Fruit fly (Drosophila melanogaster) whole organism, embryonic: ENCODE results near the gene sosie.

Source experiments
- Asciz ChIP-seq: fragments of 200-800 bp; sonication (Bioruptor generic); optimal IDR thresholded peaks from 2 replicates; lab custom pipeline; 2017; ENCODE audit warnings: missing biosample characterization, mild to moderate bottlenecking, missing genetic modification characterization, missing genetic modification reagents
- Awh ChIP-seq: fragments of 200-800 bp; sonication (Bioruptor generic); IDR thresholded peaks from 2 replicates; pipeline ENCODE4, ENCODE4 v1.3.6; 2022; ENCODE audit warnings: missing biosample characterization, missing genetic modification characterization
- CG10147 ChIP-seq: fragments of 200-800 bp; sonication (Bioruptor generic); optimal IDR thresholded peaks from 2 replicates; lab custom pipeline; 2019; ENCODE audit warnings: missing biosample characterization, mild to moderate bottlenecking, missing genetic modification characterization, moderate library complexity
- CG11085 ChIP-seq: fragments of 200-800 bp; sonication (Bioruptor generic); IDR thresholded peaks from 2 replicates; pipeline ENCODE4 v1.3.6; 2022; ENCODE audit warnings: missing biosample characterization, missing genetic modification characterization
- CG13894 ChIP-seq: fragments of 200-800 bp; sonication (Bioruptor generic); optimal IDR thresholded peaks from 3 replicates; lab custom pipeline; 2018; ENCODE audit warnings: missing biosample characterization, mild to moderate bottlenecking, missing genetic modification characterization, moderate library complexity
- CG14710 ChIP-seq: fragments of 200-800 bp; sonication (Bioruptor generic); optimal IDR thresholded peaks from 3 replicates; lab custom pipeline; 2019; ENCODE audit warnings: missing biosample characterization, mild to moderate bottlenecking, missing genetic modification characterization, moderate library complexity
- CG15479 ChIP-seq: fragments of 200-800 bp; sonication (Bioruptor generic); optimal IDR thresholded peaks from 3 replicates; lab custom pipeline; 2019; ENCODE audit warnings: missing biosample characterization, mild to moderate bottlenecking, missing genetic modification characterization, moderate library complexity
- CG17829 ChIP-seq: fragments of 200-800 bp; optimal IDR thresholded peaks from 2 replicates; lab custom pipeline; 2019; ENCODE audit warnings: missing biosample characterization, mild to moderate bottlenecking, missing genetic modification characterization, moderate library complexity
- CG2129 ChIP-seq: fragments of 200-800 bp; sonication (Bioruptor generic); IDR thresholded peaks from 2 replicates; pipeline ENCODE4 v1.3.6; 2022; ENCODE audit warnings: missing biosample characterization, missing genetic modification characterization; ENCODE audit not compliant: partially characterized antibody
- CG30403 ChIP-seq: fragments of 200-800 bp; sonication (Bioruptor generic); optimal IDR thresholded peaks from 3 replicates; lab custom pipeline; 2016; ENCODE audit warnings: missing biosample characterization, missing genetic modification characterization
- CG3407 ChIP-seq: fragments of 200-800 bp; sonication (Bioruptor generic); optimal IDR thresholded peaks from 2 replicates; lab custom pipeline; 2018; ENCODE audit warnings: missing biosample characterization, mild to moderate bottlenecking, missing genetic modification characterization
- CG4707 ChIP-seq: fragments of 200-800 bp; sonication (Bioruptor generic); optimal IDR thresholded peaks from 2 replicates; lab custom pipeline; 2018; ENCODE audit warnings: missing biosample characterization, mild to moderate bottlenecking, missing genetic modification characterization, moderate library complexity
- CG4730 ChIP-seq: fragments of 200-800 bp; sonication (Bioruptor generic); IDR thresholded peaks from 2 replicates; pipeline ENCODE4 v1.3.6; 2022; ENCODE audit warnings: missing biosample characterization, missing genetic modification characterization
- CG5953 ChIP-seq: fragments of 200-800 bp; sonication (Bioruptor generic); IDR thresholded peaks from 2 replicates; pipeline ENCODE4 v1.3.6; 2022; ENCODE audit warnings: missing biosample characterization, missing genetic modification characterization
- CG7357 ChIP-seq: fragments of 200-800 bp; sonication (Bioruptor generic); IDR thresholded peaks from 3 replicates; pipeline ENCODE4 v1.3.6; 2022; ENCODE audit warnings: missing biosample characterization, missing genetic modification characterization
- CG8944 ChIP-seq: fragments of 200-800 bp; sonication (Bioruptor generic); optimal IDR thresholded peaks from 3 replicates; lab custom pipeline; 2016; ENCODE audit warnings: missing biosample characterization, missing genetic modification characterization
- CG9876 ChIP-seq: fragments of 200-800 bp; sonication (Bioruptor generic); optimal IDR thresholded peaks from 2 replicates; lab custom pipeline; 2016; ENCODE audit warnings: missing biosample characterization, missing genetic modification characterization
- Dp ChIP-seq: fragments of 200-800 bp; sonication (Bioruptor generic); optimal IDR thresholded peaks from 2 replicates; lab custom pipeline; 2018; ENCODE audit warnings: missing biosample characterization, mild to moderate bottlenecking, missing genetic modification characterization, moderate library complexity
- Ets65A ChIP-seq: fragments of 200-800 bp; sonication (Bioruptor generic); peaks from one replicate; lab custom pipeline; 2016; ENCODE audit warnings: missing biosample characterization, missing genetic modification characterization
- Gug ChIP-seq: fragments of 200-800 bp; sonication (Bioruptor generic); IDR thresholded peaks from 4 replicates; pipeline ENCODE4 v1.3.6; 2022; ENCODE audit warnings: missing biosample characterization, missing genetic modification characterization
- H2.0 ChIP-seq: fragments of 200-800 bp; sonication (Bioruptor generic); IDR thresholded peaks from 2 replicates; pipeline ENCODE4 v1.3.6; 2022; ENCODE audit warnings: missing biosample characterization, missing genetic modification characterization
- HLH4C ChIP-seq: fragments of 200-800 bp; sonication (Bioruptor generic); IDR thresholded peaks from 3 replicates; pipeline ENCODE4 v1.3.6; 2022; ENCODE audit warnings: missing biosample characterization, missing genetic modification characterization; ENCODE audit not compliant: partially characterized antibody
- Hand ChIP-seq: fragments of 200-800 bp; sonication (Bioruptor generic); optimal IDR thresholded peaks from 2 replicates; lab custom pipeline; 2017; ENCODE audit warnings: mild to moderate bottlenecking, missing biosample characterization, missing genetic modification reagents, missing genetic modification characterization
- Hr39 ChIP-seq: fragments of >200 bp; optimal IDR thresholded peaks from 2 replicates; lab custom pipeline; 2017
- Lpt ChIP-seq: fragments of >200 bp; optimal IDR thresholded peaks from 2 replicates; lab custom pipeline; 2018; ENCODE audit warnings: missing biosample characterization, missing genetic modification characterization
- Opbp ChIP-seq: fragments of 200-800 bp; sonication (Bioruptor generic); IDR thresholded peaks from 3 replicates; pipeline ENCODE4 v1.3.6; 2022; ENCODE audit warnings: missing biosample characterization, missing genetic modification characterization; ENCODE audit not compliant: partially characterized antibody
- Pdp1 ChIP-seq, 2 experiments: fragments of 200-800 bp; sonication (Bioruptor generic); optimal IDR thresholded peaks; 3 replicates each; lab custom pipeline; 2016; ENCODE audit warnings: missing biosample characterization in 2 of 2, missing genetic modification characterization in 2 of 2, mild to moderate bottlenecking in 1 of 2, moderate library complexity in 1 of 2
- Scr ChIP-seq: fragments of 200-800 bp; sonication (Bioruptor generic); IDR thresholded peaks from 2 replicates; pipeline ENCODE4 v1.3.6; 2022; ENCODE audit warnings: missing biosample characterization, missing genetic modification characterization; ENCODE audit not compliant: partially characterized antibody
- TFAM ChIP-seq: fragments of 200-800 bp; sonication (Bioruptor generic); optimal IDR thresholded peaks from 2 replicates; lab custom pipeline; 2017; ENCODE audit warnings: missing biosample characterization, missing genetic modification characterization, inconsistent platforms
- Usf ChIP-seq: fragments of 200-800 bp; sonication (Bioruptor generic); optimal IDR thresholded peaks from 2 replicates; lab custom pipeline; 2017; ENCODE audit warnings: missing genotype, missing biosample characterization, missing genetic modification characterization
- ac ChIP-seq: fragments of 200-800 bp; sonication (Bioruptor generic); optimal IDR thresholded peaks from 3 replicates; lab custom pipeline; 2017; ENCODE audit warnings: missing biosample characterization, mild to moderate bottlenecking, missing genetic modification characterization
- ash1 ChIP-seq: fragments of 200-800 bp; sonication (Bioruptor generic); optimal IDR thresholded peaks from 2 replicates; lab custom pipeline; 2018; ENCODE audit warnings: missing biosample characterization, mild to moderate bottlenecking, missing genetic modification characterization
- az2 ChIP-seq: fragments of 200-800 bp; sonication (Bioruptor generic); optimal IDR thresholded peaks from 3 replicates; lab custom pipeline; 2016; ENCODE audit warnings: missing biosample characterization, missing genetic modification characterization
- bab2 ChIP-seq: fragments of 200-800 bp; sonication (Bioruptor generic); optimal IDR thresholded peaks from 2 replicates; lab custom pipeline; 2016; ENCODE audit warnings: missing biosample characterization, missing genetic modification characterization
- chif ChIP-seq, 2 experiments: fragments of 200-800 bp; sonication (Bioruptor generic); optimal IDR thresholded peaks; 3 replicates each; lab custom pipeline; 2016; ENCODE audit warnings: missing biosample characterization in 2 of 2, missing genetic modification characterization in 2 of 2
- dimm ChIP-seq: fragments of 200-800 bp; sonication (Bioruptor generic); IDR thresholded peaks from 2 replicates; pipeline ENCODE4 v1.3.6; 2022; ENCODE audit warnings: missing biosample characterization, missing genetic modification characterization
- gfzf ChIP-seq: fragments of 200-800 bp; sonication (Bioruptor generic); optimal IDR thresholded peaks from 2 replicates; lab custom pipeline; 2016; ENCODE audit warnings: missing biosample characterization, mild to moderate bottlenecking, missing genetic modification characterization, moderate library complexity
- gsb ChIP-seq: fragments of 200-800 bp; sonication (Bioruptor generic); IDR thresholded peaks from 2 replicates; pipeline ENCODE4 v1.3.6; 2022; ENCODE audit warnings: missing biosample characterization, missing genetic modification characterization
- h ChIP-seq: fragments of >200 bp; optimal IDR thresholded peaks from 2 replicates; lab custom pipeline; 2017
- inv ChIP-seq: fragments of 200-800 bp; sonication (Bioruptor generic); IDR thresholded peaks from 2 replicates; pipeline ENCODE4 v1.3.6; 2022; ENCODE audit warnings: missing biosample characterization, missing genetic modification characterization; ENCODE audit not compliant: partially characterized antibody
- jigr1 ChIP-seq: fragments of 200-800 bp; sonication (Bioruptor generic); IDR thresholded peaks from 3 replicates; pipeline ENCODE4 v1.3.6; 2022; ENCODE audit warnings: missing biosample characterization, missing genetic modification characterization
- maf-S ChIP-seq: fragments of 200-800 bp; sonication (Bioruptor generic); optimal IDR thresholded peaks from 2 replicates; lab custom pipeline; 2016; ENCODE audit warnings: missing biosample characterization, missing genetic modification characterization
- ro ChIP-seq: fragments of 200-800 bp; sonication (Bioruptor generic); IDR thresholded peaks from 2 replicates; pipeline ENCODE4 v1.3.6; 2022; ENCODE audit warnings: missing biosample characterization, missing genetic modification characterization
- slbo ChIP-seq: fragments of 200-800 bp; sonication (Bioruptor generic); IDR thresholded peaks from 2 replicates; pipeline ENCODE4 v1.3.6; 2022; ENCODE audit warnings: missing biosample characterization, missing genetic modification characterization
- tin ChIP-seq: fragments of 200-800 bp; sonication (Bioruptor generic); optimal IDR thresholded peaks from 3 replicates; lab custom pipeline; 2016; ENCODE audit warnings: missing biosample characterization, missing genetic modification characterization
- tio ChIP-seq: fragments of 200-800 bp; sonication (Bioruptor generic); optimal IDR thresholded peaks from 2 replicates; lab custom pipeline; 2017; ENCODE audit warnings: missing biosample characterization, missing genetic modification characterization, inconsistent platforms
- toy ChIP-seq: fragments of 200-800 bp; sonication (Bioruptor generic); IDR thresholded peaks from 2 replicates; pipeline ENCODE4 v1.3.6; 2022; ENCODE audit warnings: missing biosample characterization, missing genetic modification characterization
- ttk ChIP-seq: fragments of 200-800 bp; sonication (Bioruptor generic); IDR thresholded peaks from 2 replicates; pipeline ENCODE4 v2.1.2; 2022; ENCODE audit warnings: missing biosample characterization, missing genetic modification characterization
- vvl ChIP-seq: fragments of 200-800 bp; sonication (Bioruptor generic); IDR thresholded peaks from 2 replicates; pipeline ENCODE4 v1.3.6; 2022; ENCODE audit warnings: missing biosample characterization, missing genetic modification characterization
- zen2 ChIP-seq: fragments of 200-800 bp; sonication (Bioruptor generic); IDR thresholded peaks from 3 replicates; pipeline ENCODE4 v1.3.6; 2022; ENCODE audit warnings: missing biosample characterization, missing genetic modification characterization; ENCODE audit not compliant: partially characterized antibody

The sosie gene

DNA sequence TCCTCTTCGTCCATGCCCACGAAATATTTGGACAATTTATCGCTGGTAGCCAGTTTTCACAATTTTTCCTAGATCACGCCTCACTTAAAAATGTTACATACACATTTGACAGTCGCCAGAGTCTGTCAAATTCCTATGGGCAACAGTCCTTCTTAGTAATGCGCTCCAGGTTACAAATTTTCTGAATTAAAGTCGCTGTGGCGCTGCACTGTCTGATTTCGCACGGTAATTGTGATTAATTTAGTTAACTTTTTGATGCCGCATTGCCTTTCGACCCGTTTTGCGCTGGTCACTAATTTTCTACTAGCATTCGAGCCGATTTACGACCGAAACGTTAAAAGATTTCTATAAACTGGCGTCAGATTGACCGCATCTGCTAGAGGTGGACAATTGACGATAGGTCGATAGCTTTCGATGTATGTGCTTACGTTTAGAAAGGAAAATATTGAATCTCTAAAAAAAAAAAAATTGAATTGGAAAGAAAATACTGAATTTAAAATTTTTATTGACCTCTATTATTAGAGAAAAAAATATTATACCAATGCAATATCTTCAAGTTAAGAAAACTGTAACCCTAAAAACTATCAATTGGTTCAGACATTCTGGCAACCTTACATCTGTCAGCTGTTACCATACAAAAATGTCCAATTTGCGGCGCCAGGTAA, 20.0 kb upstream of the sosie start, which contains the start of the genes lili and CG34150 (continued):
- peak; percentile 86 for TF ChIP-seq slbo (GFP tag; lab: Robert Waterston, UW)
- peak; percentile 13 for TF ChIP-seq CG3407
- peak; percentile 44; the same call in 1 of the 3 replicates for TF ChIP-seq CG7357 (GFP tag; lab: Robert Waterston, UW)
- TF ChIP-seq CG2129, result peak; percentile 41; the same call in 1 of the 2 replicates
- no peak for TF ChIP-seq Hand (GFP tag; lab: Kevin White, UChicago)
- TF ChIP-seq Awh, result peak; percentile 68; the same call in 1 of the 2 replicates
- peak; percentile 73 for TF ChIP-seq inv (GFP tag; lab: Robert Waterston, UW)
- TF ChIP-seq Dp (GFP tag; lab: Kevin White, UChicago), result peak; percentile 67
- no peak for TF ChIP-seq CG4707
- TF ChIP-seq CG30403 (GFP tag; lab: Kevin White, UChicago), result peak; percentile 85
- TF ChIP-seq TFAM (GFP tag; lab: Kevin White, UChicago), result no peak
- TF ChIP-seq h (lab: Kevin White, UChicago), result no peak
- peak; percentile 91 for TF ChIP-seq CG14710
- peak; percentile 71; the same call in 2 of the 3 replicates for TF ChIP-seq HLH4C (GFP tag; lab: Robert Waterston, UW)
- peak; percentile 80 for TF ChIP-seq az2 (GFP tag; lab: Kevin White, UChicago)
- TF ChIP-seq tin (GFP tag; lab: Kevin White, UChicago), result peak; percentile 77
- no peak for TF ChIP-seq CG9876 (GFP tag; lab: Kevin White, UChicago)
- no peak for TF ChIP-seq ash1 (GFP tag; lab: Kevin White, UChicago)
- peak; percentile 57; the same call in 3 of the 4 replicates for TF ChIP-seq Gug (GFP tag; lab: Robert Waterston, UW)
- TF ChIP-seq Pdp1 (GFP tag; optimal IDR thresholded peaks at IDR 0.05; lab: Kevin White, UChicago), result peak; percentile 65 to 66
- peak; percentile 90 for TF ChIP-seq Ets65A (GFP tag; lab: Kevin White, UChicago)
- TF ChIP-seq ac (GFP tag; lab: Kevin White, UChicago), result no peak
- TF ChIP-seq chif (GFP tag; optimal IDR thresholded peaks at IDR 0.05; lab: Kevin White, UChicago), result peak; percentile 52 to 74
- TF ChIP-seq maf-S, result peak; percentile 62
- TF ChIP-seq toy (GFP tag; lab: Robert Waterston, UW), result no peak
- TF ChIP-seq CG13894 (tag; lab: Kevin White, UChicago), result peak; percentile 80
- no peak for TF ChIP-seq Usf (GFP tag; lab: Kevin White, UChicago)
- TF ChIP-seq CG8944 (GFP tag; lab: Kevin White, UChicago), result peak; percentile 67
- TF ChIP-seq tio (GFP tag; lab: Kevin White, UChicago), result peak; percentile 54
- TF ChIP-seq zen2 (GFP tag; lab: Robert Waterston, UW), result no peak; the same call in 2 of the 3 replicates
- TF ChIP-seq Hr39 (lab: Kevin White, UChicago), result no peak
- TF ChIP-seq CG10147 (GFP tag; lab: Kevin White, UChicago), result peak; percentile 70
- TF ChIP-seq Asciz, result peak; percentile 55
- peak; percentile 35 for TF ChIP-seq gfzf (GFP tag; lab: Kevin White, UChicago)
- TF ChIP-seq vvl (GFP tag; lab: Robert Waterston, UW), result peak; percentile 85
- peak; percentile 62 for TF ChIP-seq CG11085
- TF ChIP-seq jigr1 (GFP tag; lab: Robert Waterston, UW), result peak; percentile 36; the same call in 1 of the 3 replicates
- 0 out of 2 replicates have a peak, but pooled peaks have one; percentile 47 for TF ChIP-seq ttk (GFP tag; lab: Robert Waterston, UW)
- TF ChIP-seq CG15479 (GFP tag; lab: Kevin White, UChicago), result no peak
- 0 out of 2 replicates have a peak, but pooled peaks have one; percentile 39 for TF ChIP-seq ro
- peak; percentile 60 for TF ChIP-seq CG4730 (GFP tag; lab: Robert Waterston, UW)
- peak; percentile 81 for TF ChIP-seq CG17829 (tag; lab: Kevin White, UChicago)
- TF ChIP-seq CG5953, result peak; percentile 33; the same call in 1 of the 2 replicates
- no peak for TF ChIP-seq gsb (GFP tag; lab: Robert Waterston, UW)
- peak; percentile 84 for TF ChIP-seq Scr
- TF ChIP-seq bab2, result peak; percentile 76
- no peak for TF ChIP-seq Lpt (GFP tag; lab: Kevin White, UChicago)
- TF ChIP-seq dimm (GFP tag; lab: Robert Waterston, UW), result no peak
- 0 out of 2 replicates have a peak, but pooled peaks have one; percentile 25 for TF ChIP-seq H2.0
- TF ChIP-seq Opbp (GFP tag; lab: Robert Waterston, UW), result peak; percentile 71; the same call in 2 of the 3 replicates
